Fruit fly (Drosophila melanogaster): Measurements from ENCODE around the gene CG6753.

DNA sequence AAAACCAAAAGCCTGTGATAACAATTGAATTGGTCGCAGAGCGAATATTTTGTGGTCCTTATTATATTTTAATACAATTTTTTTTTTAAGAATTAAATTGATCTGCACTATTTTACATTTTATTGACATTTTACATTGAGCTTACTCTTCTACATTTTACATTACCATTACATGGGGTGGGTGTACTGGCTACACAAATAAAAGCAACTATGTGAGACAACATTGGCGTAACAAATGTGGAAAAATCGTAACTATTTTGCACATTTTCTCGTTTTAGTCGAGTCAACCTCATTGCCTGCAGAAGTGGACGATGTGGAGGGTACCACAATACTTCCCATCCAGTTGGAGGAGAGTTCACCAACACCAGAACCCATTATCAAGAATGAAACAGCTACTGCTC is 8.3 kb upstream of the CG6753 start:
- no peak for TF ChIP-seq CG15710 (tag; optimal IDR thresholded peaks at IDR 0.05)
- no peak for TF ChIP-seq gl (tag; optimal IDR thresholded peaks at IDR 0.05)
- TF ChIP-seq Pif1B (GFP tag; optimal IDR thresholded peaks at IDR 0.05) = no peak
- no peak for TF ChIP-seq fd96Ca (GFP tag; IDR thresholded peaks at IDR 0.05)
- no peak for TF ChIP-seq CG8301 (tag; optimal IDR thresholded peaks at IDR 0.05)
- no peak for TF ChIP-seq CG10348 (GFP tag; IDR thresholded peaks at IDR 0.05)
- no peak for TF ChIP-seq CG4496 (GFP tag; IDR thresholded peaks at IDR 0.05)
- TF ChIP-seq CG34367 (tag; optimal IDR thresholded peaks at IDR 0.05) = no peak
- TF ChIP-seq CG17806 (tag; optimal IDR thresholded peaks at IDR 0.05) = no peak
